Worm (Caenorhabditis elegans): ENCODE data around the gene unc-31.

unc-31 gene

ce11 chrIV:12741438-12741837 is 32.2 kb upstream of the unc-31 start, which contains the start of gene T23F6.5:
Gene T23F6.5, minus strand, starts transcription at chrIV:12741538.
- TF ChIP-seq F57A8.1 (GFP tag; optimal IDR thresholded peaks at IDR 0.05) (no peak), let-607 (tag; optimal IDR thresholded peaks at IDR 0.05) (no peak), lin-40 (tag; optimal IDR thresholded peaks at IDR 0.05) (no peak), F23B12.7 (tag; optimal IDR thresholded peaks at IDR 0.05; ENCODE audit: insufficient read depth) (no peak), madf-8 (GFP tag; conservative IDR thresholded peaks at IDR 0.05) (no peak), Y79H2A.3 (GFP tag; conservative IDR thresholded peaks at IDR 0.05) (no peak), F33H1.4 (GFP tag; IDR thresholded peaks at IDR 0.05) (no peak), ztf-26 (tag; optimal IDR thresholded peaks at IDR 0.05) (no peak), him-1 (tag; optimal IDR thresholded peaks at IDR 0.05) (no peak), F39B2.1 (GFP tag; IDR thresholded peaks at IDR 0.05) (no peak), rec-8 (tag; optimal IDR thresholded peaks at IDR 0.05) (no peak), madf-6 (GFP tag; IDR thresholded peaks at IDR 0.05) (no peak), bed-1 (GFP tag; IDR thresholded peaks at IDR 0.05) (no peak), attf-6 (GFP tag; IDR thresholded peaks at IDR 0.05) (no peak), rpc-1 (optimal IDR thresholded peaks at IDR 0.05) (no peak), rpc-1 (tag; optimal IDR thresholded peaks at IDR 0.05) (no peak), T26A5.8 (tag; optimal IDR thresholded peaks at IDR 0.05) (no peak), zim-3 (tag; optimal IDR thresholded peaks at IDR 0.05) (no peak)

ce11 chrIV:12743680-12744079 is 30.0 kb upstream of the unc-31 start:
- peak; percentile 82 for TF ChIP-seq zfh-2 (GFP tag; conservative IDR thresholded peaks at IDR 0.05)
- no peak for TF ChIP-seq chd-7 (tag; optimal IDR thresholded peaks at IDR 0.05)
- TF ChIP-seq F37B4.10 (GFP tag; IDR thresholded peaks at IDR 0.05), result 0 out of 2 replicates have a peak, but pooled peaks have one; percentile 30
- TF ChIP-seq egrh-3 (GFP tag; IDR thresholded peaks at IDR 0.05), result peak; percentile 46; the same call in 1 of the 2 replicates
- TF ChIP-seq attf-3 (GFP tag; conservative IDR thresholded peaks at IDR 0.05), result no peak

- TF ChIP-seq T26A5.8 (tag; optimal IDR thresholded peaks at IDR 0.05) (no peak), tlf-1 (GFP tag; optimal IDR thresholded peaks at IDR 0.05) (no peak), snpc-1.3 (tag; optimal IDR thresholded peaks at IDR 0.05; ENCODE audit: insufficient read depth) (no peak), ztf-3 (GFP tag; optimal IDR thresholded peaks at IDR 0.05) (no peak), let-607 (tag; optimal IDR thresholded peaks at IDR 0.05) (no peak)
Measured at ce11 chrIV:12744713-12745112, 29.0 kb upstream of the unc-31 start, which contains the start of gene C36H8.1. Gene C36H8.1, minus strand, starts transcription at chrIV:12744813.

ce11 chrIV:12746284-12746683 is 27.4 kb upstream of the unc-31 start, which contains the start of gene inx-6:
Gene inx-6, plus strand, starts transcription at chrIV:12746584.
- no peak for TF ChIP-seq tbx-9 (tag; optimal IDR thresholded peaks at IDR 0.05; ENCODE audit: borderline replicate concordance)
- TF ChIP-seq hrde-1 (tag; optimal IDR thresholded peaks at IDR 0.05; ENCODE audit: borderline replicate concordance), result no peak
- no peak for TF ChIP-seq lag-1 (GFP tag; IDR thresholded peaks at IDR 0.05)
- TF ChIP-seq madf-8 (GFP tag; conservative IDR thresholded peaks at IDR 0.05), result no peak

ce11 chrIV:12748760-12749159 is 24.9 kb upstream of the unc-31 start:
- TF ChIP-seq somi-1 (GFP tag; optimal IDR thresholded peaks at IDR 0.05) (no peak), ceh-27 (GFP tag; optimal IDR thresholded peaks at IDR 0.05) (no peak), him-1 (tag; optimal IDR thresholded peaks at IDR 0.05) (no peak), snpc-3.4 (tag; optimal IDR thresholded peaks at IDR 0.05) (no peak), ztf-26 (tag; optimal IDR thresholded peaks at IDR 0.05) (no peak), pbrm-1 (GFP tag; IDR thresholded peaks at IDR 0.05) (no peak), hlh-26 (GFP tag; conservative IDR thresholded peaks at IDR 0.05) (no peak), snpc-1.3 (tag; optimal IDR thresholded peaks at IDR 0.05; ENCODE audit: insufficient read depth) (no peak), F49E8.2 (tag; optimal IDR thresholded peaks at IDR 0.05; ENCODE audit: insufficient read depth) (no peak), snpc-4 (GFP tag; optimal IDR thresholded peaks at IDR 0.05) (no peak), snpc-4 (tag; optimal IDR thresholded peaks at IDR 0.05) (no peak), sdz-38 (tag; optimal IDR thresholded peaks at IDR 0.05) (no peak), T26A5.8 (tag; optimal IDR thresholded peaks at IDR 0.05) (no peak), Y95B8A.8 (GFP tag; IDR thresholded peaks at IDR 0.05) (no peak), ztf-6 (GFP tag; IDR thresholded peaks at IDR 0.05) (no peak), let-607 (tag; optimal IDR thresholded peaks at IDR 0.05) (no peak)

Measured in whole organism, young adult.